Worm (Caenorhabditis elegans): ENCODE data around the gene F55B12.2.

DNA sequence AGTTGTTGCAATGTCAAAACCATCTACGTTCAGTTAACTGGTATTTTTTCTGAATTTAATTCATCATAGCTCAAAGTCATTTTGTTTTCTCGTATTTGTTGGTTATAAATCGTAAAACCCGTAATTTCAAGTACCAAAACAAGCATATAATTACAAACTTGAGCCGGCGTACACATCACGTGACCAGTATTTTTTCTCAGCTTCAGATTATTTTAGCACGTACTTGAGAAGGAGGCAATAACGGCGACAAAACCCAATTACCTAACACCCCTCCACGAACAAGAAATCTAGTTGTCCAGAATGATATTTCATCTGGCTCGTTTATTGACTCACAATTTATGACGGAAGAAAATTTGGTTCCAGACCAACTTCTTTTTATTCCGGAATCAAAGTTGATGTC lies 42.1 kb upstream of the F55B12.2 start, which contains the start of gene srx-135:
- no peak for TF ChIP-seq hlh-17 (GFP tag; optimal IDR thresholded peaks at IDR 0.05; ENCODE audit: borderline replicate concordance)
- TF ChIP-seq mdl-1 (tag; optimal IDR thresholded peaks at IDR 0.05), result no peak
- no peak for TF ChIP-seq unc-62 (GFP tag; optimal IDR thresholded peaks at IDR 0.05)
